Worm (Caenorhabditis elegans) whole organism, L1 larva: ENCODE results near the gene mrps-18B.

Experiments
- efl-1 ChIP-seq, 4 experiments: fragments of 150-350 bp; optimal IDR thresholded peaks in 3 of 4; peaks in 1 of 4; 1 replicate in 1 of 4; 2 replicates in 3 of 4; lab custom pipeline; 2014; ENCODE audit warnings: missing biosample characterization in 2 of 4, missing genetic modification characterization in 2 of 4, missing genetic modification reagents in 2 of 4
- efl-3 ChIP-seq: fragments of 200-800 bp; sonication (Bioruptor generic); optimal IDR thresholded peaks from 2 replicates; lab custom pipeline; 2018; ENCODE audit warnings: mild to moderate bottlenecking, missing genetic modification characterization, missing compliant biosample characterization
- lin-39 ChIP-seq: fragments of 150-350 bp; optimal IDR thresholded peaks from 2 replicates; lab custom pipeline; 2014; ENCODE audit warnings: missing biosample characterization, missing genetic modification reagents, missing genetic modification characterization
- nhr-28 ChIP-seq: fragments of 150-350 bp; optimal IDR thresholded peaks from 2 replicates; lab custom pipeline; 2014; ENCODE audit warnings: missing biosample characterization, missing genetic modification characterization
- nhr-90 ChIP-seq: sonication (generic microtip); optimal IDR thresholded peaks from 2 replicates; lab custom pipeline; 2016; ENCODE audit warnings: mild to moderate bottlenecking, missing genetic modification characterization, missing compliant biosample characterization; ENCODE audit not compliant: poor library complexity
- ztf-11 ChIP-seq, 2 experiments: sonication (generic microtip); optimal IDR thresholded peaks; 2 replicates each; lab custom pipeline; 2016 to 2017; ENCODE audit warnings: missing genetic modification characterization in 2 of 2, missing biosample characterization in 1 of 2, missing compliant biosample characterization in 1 of 2

ce11 chrII:8481731-8482253, 43.7 kb upstream of the mrps-18B start, which contains the start of gene M05D6.5:
- TF ChIP-seq efl-3 (no peak), efl-1 (optimal IDR thresholded peaks at IDR 0.05; lab: Kevin White, UChicago) (no peak), efl-1 (GFP tag; optimal IDR thresholded peaks at IDR 0.05 in 1 of 2; lab: Kevin White, UChicago) (no peak), nhr-90 (tag; lab: Kevin White, UChicago) (no peak), ztf-11 (tag; optimal IDR thresholded peaks at IDR 0.05; lab: Kevin White, UChicago) (no peak), lin-39 (tag; lab: Kevin White, UChicago) (no peak), nhr-28 (tag; lab: Kevin White, UChicago) (no peak)
